Fruit fly (Drosophila melanogaster): ENCODE data around the gene Ipp.
A peak's percentile ranks its signal among the peaks of the same experiment; 100 is the strongest.

Gene Ipp

DNA sequence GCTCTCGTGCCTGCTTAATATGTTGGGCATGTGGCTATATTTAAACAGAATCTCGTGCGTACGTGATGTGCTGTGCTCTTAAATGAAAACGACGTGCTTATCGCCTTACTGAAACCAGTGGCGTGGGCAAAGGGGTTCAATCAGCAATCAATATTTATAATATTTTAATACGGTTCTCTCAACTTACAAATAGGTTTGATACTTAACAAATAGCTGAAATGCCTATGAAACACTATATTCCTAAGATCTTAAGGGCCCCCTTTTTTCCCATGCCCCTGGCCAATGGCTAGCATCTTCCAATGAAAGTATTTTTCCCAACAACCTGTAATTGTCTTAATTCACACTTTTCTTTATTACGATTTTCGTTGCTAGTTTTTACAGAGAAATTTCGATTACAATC is 42.9 kb upstream of the Ipp start (continued):
- TF ChIP-seq CG12391 (tag; optimal IDR thresholded peaks at IDR 0.05), result peak; percentile 70
- TF ChIP-seq Atf3 (GFP tag; optimal IDR thresholded peaks at IDR 0.05), result peak; percentile 32
- peak; percentile 89 for TF ChIP-seq CG2712 (tag; optimal IDR thresholded peaks at IDR 0.05)
- no peak for TF ChIP-seq Sry-β (GFP tag; optimal IDR thresholded peaks at IDR 0.05)
- TF ChIP-seq hbn (GFP tag; IDR thresholded peaks at IDR 0.05; ENCODE audit: partially characterized antibody), result no peak
- TF ChIP-seq CG13296 (GFP tag; optimal IDR thresholded peaks at IDR 0.05), result peak; percentile 13
- peak; percentile 30 for TF ChIP-seq salm (tag; optimal IDR thresholded peaks at IDR 0.05)
- TF ChIP-seq Pdp1 (GFP tag; optimal IDR thresholded peaks at IDR 0.05), result peak; percentile 52 to 62
- peak; percentile 39; the same call in 1 of the 2 replicates for TF ChIP-seq esg (GFP tag; conservative IDR thresholded peaks at IDR 0.05)
- TF ChIP-seq CG32532 (GFP tag; IDR thresholded peaks at IDR 0.05), result peak; percentile 79
- peak; percentile 58 for TF ChIP-seq chn (GFP tag; optimal IDR thresholded peaks at IDR 0.05)
- no peak for TF ChIP-seq chinmo (GFP tag; IDR thresholded peaks at IDR 0.05; ENCODE audit: partially characterized antibody)
- TF ChIP-seq Hey (tag; optimal IDR thresholded peaks at IDR 0.05), result no peak
- no peak for TF ChIP-seq Ravus (GFP tag; IDR thresholded peaks at IDR 0.05)
- 0 out of 2 replicates have a peak, but pooled peaks have one; percentile 22 for TF ChIP-seq CG17612 (GFP tag; IDR thresholded peaks at IDR 0.05)
- peak; percentile 79 for TF ChIP-seq nmo (GFP tag; optimal IDR thresholded peaks at IDR 0.05)
- TF ChIP-seq Dad (GFP tag; optimal IDR thresholded peaks at IDR 0.05), result peak; percentile 36
- no peak for TF ChIP-seq insv (GFP tag; optimal IDR thresholded peaks at IDR 0.05)
- peak; percentile 84 for TF ChIP-seq CG11456 (GFP tag; IDR thresholded peaks at IDR 0.05)
- no peak for TF ChIP-seq HLHmδ (GFP tag; optimal IDR thresholded peaks at IDR 0.05)
- TF ChIP-seq hb (GFP tag; IDR thresholded peaks at IDR 0.05; ENCODE audit: partially characterized antibody), result no peak
- TF ChIP-seq CG11695 (GFP tag; IDR thresholded peaks at IDR 0.05), result peak; percentile 75
- TF ChIP-seq ara (GFP tag; IDR thresholded peaks at IDR 0.05), result peak; percentile 89
- TF ChIP-seq Ets65A (GFP tag), result peak; percentile 94
- TF ChIP-seq CG17568 (GFP tag; optimal IDR thresholded peaks at IDR 0.05), result peak; percentile 66
- TF ChIP-seq unc-4 (GFP tag; IDR thresholded peaks at IDR 0.05; ENCODE audit: partially characterized antibody), result no peak
- peak; percentile 68 for TF ChIP-seq CG7372 (GFP tag; IDR thresholded peaks at IDR 0.05)
- no peak for TF ChIP-seq HmgD (GFP tag; optimal IDR thresholded peaks at IDR 0.05)
- TF ChIP-seq CG32772 (GFP tag; IDR thresholded peaks at IDR 0.05), result peak; percentile 68
- peak; percentile 20 for TF ChIP-seq bab2 (GFP tag; optimal IDR thresholded peaks at IDR 0.05)
- no peak for TF ChIP-seq Sin3A (optimal IDR thresholded peaks at IDR 0.05)
- TF ChIP-seq grn (GFP tag; optimal IDR thresholded peaks at IDR 0.05), result no peak
- peak; percentile 53 for TF ChIP-seq nerfin-1 (tag; optimal IDR thresholded peaks at IDR 0.05)
- no peak for TF ChIP-seq sna (GFP tag; IDR thresholded peaks at IDR 0.05; ENCODE audit: partially characterized antibody)
- no peak for TF ChIP-seq Dp (GFP tag; optimal IDR thresholded peaks at IDR 0.05)
- TF ChIP-seq CG3726 (GFP tag; IDR thresholded peaks at IDR 0.05), result peak; percentile 78
- TF ChIP-seq gcm (GFP tag; optimal IDR thresholded peaks at IDR 0.05), result peak; percentile 44
- peak; percentile 39 for TF ChIP-seq Camta (GFP tag; optimal IDR thresholded peaks at IDR 0.05)
- TF ChIP-seq ATbp (GFP tag; optimal IDR thresholded peaks at IDR 0.05), result peak; percentile 53
- TF ChIP-seq CG17328 (GFP tag; IDR thresholded peaks at IDR 0.05), result peak; percentile 81
- peak; percentile 38 for TF ChIP-seq CG12104 (GFP tag; optimal IDR thresholded peaks at IDR 0.05)
- TF ChIP-seq tx (GFP tag; optimal IDR thresholded peaks at IDR 0.05), result no peak
- TF ChIP-seq hth (optimal IDR thresholded peaks at IDR 0.05), result no peak
- TF ChIP-seq CG33557 (GFP tag; optimal IDR thresholded peaks at IDR 0.05), result peak; percentile 71
- TF ChIP-seq CG15696 (tag; optimal IDR thresholded peaks at IDR 0.05), result peak; percentile 87
- peak; percentile 46; the same call in 1 of the 2 replicates for TF ChIP-seq CG4730 (GFP tag; IDR thresholded peaks at IDR 0.05)
- TF ChIP-seq MESR4 (GFP tag; optimal IDR thresholded peaks at IDR 0.05), result no peak
- no peak for TF ChIP-seq p53 (GFP tag; optimal IDR thresholded peaks at IDR 0.05)
- TF ChIP-seq Ssrp (tag; optimal IDR thresholded peaks at IDR 0.05), result peak; percentile 73
- TF ChIP-seq crc (GFP tag; optimal IDR thresholded peaks at IDR 0.05), result no peak
- no peak for TF ChIP-seq HLH4C (GFP tag; IDR thresholded peaks at IDR 0.05; ENCODE audit: partially characterized antibody)
